Worm (Caenorhabditis elegans): ENCODE results near the gene lact-6.

DNA sequence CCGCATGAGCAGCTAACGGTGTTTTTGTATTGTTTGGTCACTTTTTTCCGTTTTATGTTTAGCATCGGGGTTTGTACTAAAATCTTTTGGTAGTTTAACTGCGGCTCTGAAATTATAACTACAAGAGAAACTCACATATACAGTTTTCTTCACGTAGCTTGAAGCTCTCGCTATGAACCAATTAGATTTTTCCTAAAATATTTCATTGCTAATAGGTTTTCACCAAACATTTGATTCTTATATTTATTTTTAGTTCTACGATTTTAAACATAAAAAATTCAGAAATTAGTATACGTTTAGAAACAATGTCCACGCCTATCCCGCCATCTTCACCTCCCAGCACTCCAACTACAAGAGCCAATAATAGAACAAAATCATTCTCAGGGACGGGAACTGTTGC, 3.8 kb downstream of the lact-6 start, which contains the start of gene C06A12.3:
- TF ChIP-seq ama-1 (optimal IDR thresholded peaks at IDR 0.05) (no peak), hmg-4 (GFP tag; optimal IDR thresholded peaks at IDR 0.05) (no peak)
